Worm (Caenorhabditis elegans): ENCODE data around the gene skr-4.

DNA sequence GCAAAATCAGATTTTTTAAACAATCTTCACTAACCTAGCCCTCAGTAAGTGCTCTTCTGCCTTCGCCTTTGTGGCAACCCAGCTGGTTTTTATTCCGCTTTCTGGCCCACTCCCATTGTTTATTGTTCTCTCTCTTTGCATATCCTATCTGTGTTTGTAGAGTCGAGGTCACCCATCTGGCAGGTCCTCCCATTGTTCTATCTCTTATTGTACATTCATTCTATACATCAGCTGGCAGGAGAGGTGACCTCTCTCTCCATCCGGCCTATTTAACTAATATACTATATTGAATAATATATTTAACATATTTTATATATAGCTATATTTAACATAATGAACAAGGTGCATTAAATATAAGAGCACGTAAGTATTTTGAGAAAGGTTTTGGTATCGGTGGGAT lies 37.9 kb downstream of the skr-4 start:
- no peak for TF ChIP-seq snpc-4 (tag; optimal IDR thresholded peaks at IDR 0.05)
- TF ChIP-seq elt-3 (tag; optimal IDR thresholded peaks at IDR 0.05): no peak
- peak; percentile 44 for TF ChIP-seq ces-1 (GFP tag; optimal IDR thresholded peaks at IDR 0.05)
- TF ChIP-seq unc-39 (tag; optimal IDR thresholded peaks at IDR 0.05): no peak
- TF ChIP-seq bed-3 (GFP tag; optimal IDR thresholded peaks at IDR 0.05): no peak
- no peak for TF ChIP-seq ceh-83 (GFP tag; optimal IDR thresholded peaks at IDR 0.05)
- no peak for TF ChIP-seq ceh-43 (GFP tag; optimal IDR thresholded peaks at IDR 0.05)
- no peak for TF ChIP-seq lin-13 (tag; optimal IDR thresholded peaks at IDR 0.05)
